Fruit fly (Drosophila melanogaster): ENCODE results near the gene Fit1.

DNA sequence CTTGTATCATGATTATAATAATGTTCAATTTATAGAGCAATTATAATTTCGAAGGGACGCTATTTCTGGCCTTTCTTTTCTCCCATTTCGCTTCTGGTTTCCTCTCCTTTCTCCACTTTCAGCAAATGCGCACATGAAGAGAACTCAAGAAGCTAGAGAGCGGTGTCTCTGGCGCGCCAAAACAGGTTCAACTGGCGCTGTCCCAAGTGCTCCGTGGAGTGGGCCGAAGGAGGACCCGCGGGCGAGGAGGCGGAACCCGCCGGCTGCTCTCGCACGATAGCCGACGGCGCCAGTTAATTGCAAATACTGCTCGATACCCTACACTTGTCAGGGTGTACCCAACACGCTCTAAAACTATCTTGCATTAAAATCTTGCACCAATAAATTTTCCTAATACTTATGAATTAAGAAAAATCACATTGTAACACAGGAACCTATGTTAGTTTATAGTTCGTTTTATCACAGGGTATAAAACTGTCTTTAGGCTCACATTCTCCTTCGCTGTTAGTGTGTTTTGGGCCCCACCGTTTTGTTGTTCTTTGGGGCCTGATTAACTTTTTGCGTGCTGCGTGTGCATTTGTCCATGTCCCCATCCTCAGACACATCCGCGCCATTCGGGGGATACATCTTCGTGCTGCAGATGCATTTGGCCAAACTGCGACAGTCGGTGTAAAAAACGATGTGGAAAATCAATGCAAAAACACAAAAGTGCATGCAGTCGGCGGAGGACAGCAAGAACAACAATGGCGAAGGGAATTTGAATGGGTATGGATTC, 33.0 kb upstream of the Fit1 start:
- TF ChIP-seq CTCF (optimal IDR thresholded peaks at IDR 0.05) (no peak), CG8478 (optimal IDR thresholded peaks at IDR 0.05) (no peak)
